Worm (Caenorhabditis elegans): ENCODE measurements around the gene C45H4.18.

The C45H4.18 gene

ce11 chrV:2183162-2183561 lies 7.8 kb downstream of the C45H4.18 start, which contains the start of gene cyp-33C2:
Gene cyp-33C2, plus strand, starts transcription at chrV:2183488.
- TF ChIP-seq ceh-28 (tag; optimal IDR thresholded peaks at IDR 0.05) (no peak), tbx-2 (tag; optimal IDR thresholded peaks at IDR 0.05) (no peak), snpc-4 (tag; optimal IDR thresholded peaks at IDR 0.05) (no peak), nhr-67 (tag; optimal IDR thresholded peaks at IDR 0.05) (no peak), mml-1 (tag; optimal IDR thresholded peaks at IDR 0.05) (no peak), unc-62 (GFP tag; optimal IDR thresholded peaks at IDR 0.05) (no peak), daf-12 (tag; optimal IDR thresholded peaks at IDR 0.05) (no peak), aly-2 (tag; optimal IDR thresholded peaks at IDR 0.05) (no peak)

DNA sequence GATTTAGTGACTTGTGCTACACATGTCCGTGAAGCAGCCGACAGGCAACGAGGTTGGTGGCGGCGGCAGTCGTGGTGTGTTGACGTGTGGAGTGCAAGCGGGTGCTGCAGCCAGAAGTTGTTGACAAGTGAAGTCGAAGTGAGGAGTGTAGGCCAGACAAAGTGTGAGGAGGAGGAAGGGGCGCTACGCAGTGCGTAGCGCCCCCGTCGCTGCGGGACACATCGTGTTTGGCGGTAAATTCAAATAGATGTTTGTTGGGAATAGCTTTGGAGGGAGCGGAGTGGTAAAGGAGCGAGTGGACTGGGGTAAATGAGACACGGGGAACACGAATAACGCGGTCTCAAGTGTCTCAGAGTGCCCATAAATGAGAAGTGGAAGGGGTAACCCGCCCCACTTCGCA lies 10.1 kb downstream of the C45H4.18 start:
- TF ChIP-seq unc-39 (tag; optimal IDR thresholded peaks at IDR 0.05) (no peak), elt-2 (tag; optimal IDR thresholded peaks at IDR 0.05) (no peak), pqm-1 (tag; optimal IDR thresholded peaks at IDR 0.05) (no peak)

- TF ChIP-seq nfya-1 (tag; optimal IDR thresholded peaks at IDR 0.05; ENCODE audit: insufficient read depth): peak; percentile 68
- TF ChIP-seq unc-62 (GFP tag; optimal IDR thresholded peaks at IDR 0.05): no peak
Observed at ce11 chrV:2187864-2188345, 12.6 kb downstream of the C45H4.18 start, which contains the start of gene Y5H2B.3. Gene Y5H2B.3, plus strand, starts transcription at chrV:2188295.

DNA sequence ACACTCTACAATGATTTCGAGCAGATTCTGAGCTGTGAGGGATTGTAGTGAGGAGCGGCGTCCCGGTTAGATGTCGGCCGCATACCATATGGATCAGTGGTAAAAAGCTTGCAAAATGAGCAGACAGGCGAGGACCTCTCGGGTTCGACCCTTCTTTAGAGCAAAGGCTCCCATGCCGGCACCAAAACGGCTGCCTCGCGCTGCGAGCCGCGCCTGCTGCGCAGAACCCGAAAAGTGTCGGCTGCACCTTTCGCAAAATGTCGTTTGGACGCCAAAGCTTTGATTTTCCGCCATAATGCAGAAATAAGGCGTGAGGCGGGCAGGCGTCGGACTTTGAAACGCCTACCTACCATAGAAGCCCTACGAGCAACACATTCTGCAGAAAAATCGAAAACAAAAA lies 15.0 kb downstream of the C45H4.18 start:
- TF ChIP-seq skn-1 (tag; optimal IDR thresholded peaks at IDR 0.05) (no peak), egl-5 (tag; optimal IDR thresholded peaks at IDR 0.05) (no peak), mml-1 (tag; optimal IDR thresholded peaks at IDR 0.05) (no peak), mdl-1 (tag; optimal IDR thresholded peaks at IDR 0.05) (no peak), unc-39 (tag; optimal IDR thresholded peaks at IDR 0.05) (no peak), pqm-1 (tag; optimal IDR thresholded peaks at IDR 0.05) (no peak)

DNA sequence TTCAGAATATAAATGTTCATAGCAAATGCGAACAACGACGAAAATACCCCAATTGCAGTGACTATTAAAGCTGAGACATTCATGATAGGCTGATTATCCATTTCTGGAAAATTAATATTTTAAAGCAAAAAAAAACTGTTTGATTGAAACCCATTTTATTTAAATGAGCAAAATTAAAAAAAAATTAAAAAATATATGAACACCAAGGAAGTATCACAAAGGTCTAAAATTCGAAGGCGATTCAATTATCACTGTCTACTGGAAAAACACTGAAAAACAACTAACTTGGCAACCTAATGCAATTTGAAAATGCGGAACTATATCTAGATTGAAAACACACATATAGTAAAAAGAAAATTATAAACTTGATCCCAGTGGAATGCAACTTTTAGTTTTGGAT lies 15.8 kb downstream of the C45H4.18 start, which contains the start of gene srbc-42:
Gene srbc-42, minus strand, starts transcription at position 101 of the 400 bp plus-strand sequence.
- TF ChIP-seq nhr-12 (tag; optimal IDR thresholded peaks at IDR 0.05) (no peak), fkh-2 (tag; optimal IDR thresholded peaks at IDR 0.05) (no peak), nhr-43 (tag; optimal IDR thresholded peaks at IDR 0.05; ENCODE audit: poor library complexity, severe bottlenecking) (no peak)

ce11 chrV:2192117-2192516 lies 16.8 kb downstream of the C45H4.18 start, which contains the start of gene nhr-13:
Gene nhr-13, plus strand, starts transcription at chrV:2192485.
- TF ChIP-seq ceh-16 (tag; optimal IDR thresholded peaks at IDR 0.05): no peak
- TF ChIP-seq nhr-12 (tag; optimal IDR thresholded peaks at IDR 0.05): no peak
- TF ChIP-seq jun-1 (tag; optimal IDR thresholded peaks at IDR 0.05): no peak
- no peak for TF ChIP-seq nhr-43 (tag; optimal IDR thresholded peaks at IDR 0.05; ENCODE audit: poor library complexity, severe bottlenecking)
- peak; percentile 30 for TF ChIP-seq hmg-11 (tag; optimal IDR thresholded peaks at IDR 0.05)
- TF ChIP-seq lin-39 (tag; optimal IDR thresholded peaks at IDR 0.05): no peak
- no peak for TF ChIP-seq elt-3 (tag; optimal IDR thresholded peaks at IDR 0.05)
- no peak for TF ChIP-seq ztf-11 (tag; optimal IDR thresholded peaks at IDR 0.05)
- TF ChIP-seq egl-27 (tag; optimal IDR thresholded peaks at IDR 0.05): no peak
- TF ChIP-seq skn-1 (tag; optimal IDR thresholded peaks at IDR 0.05): peak; percentile 14
- TF ChIP-seq eor-1 (tag; optimal IDR thresholded peaks at IDR 0.05): no peak
- TF ChIP-seq pha-4 (tag; optimal IDR thresholded peaks at IDR 0.05): peak; percentile 9
- TF ChIP-seq egl-5 (tag; optimal IDR thresholded peaks at IDR 0.05): no peak
- peak; percentile 42 for TF ChIP-seq elt-2 (tag; optimal IDR thresholded peaks at IDR 0.05)
- no peak for TF ChIP-seq nhr-23 (tag; optimal IDR thresholded peaks at IDR 0.05)
- no peak for TF ChIP-seq pqm-1 (tag; optimal IDR thresholded peaks at IDR 0.05)
- no peak for TF ChIP-seq lin-15B (tag; optimal IDR thresholded peaks at IDR 0.05)
- TF ChIP-seq elt-1 (tag; optimal IDR thresholded peaks at IDR 0.05): no peak
- no peak for TF ChIP-seq nhr-76 (tag; optimal IDR thresholded peaks at IDR 0.05)
- no peak for TF ChIP-seq mdl-1 (tag; optimal IDR thresholded peaks at IDR 0.05)
- TF ChIP-seq nfya-1 (tag; optimal IDR thresholded peaks at IDR 0.05; ENCODE audit: insufficient read depth): peak; percentile 4

All from whole organism, L3 larva.